Worm (Caenorhabditis elegans): ENCODE results near the gene str-205.
A peak's percentile ranks its signal among the peaks of the same experiment; 100 is the strongest.

The str-205 gene

DNA sequence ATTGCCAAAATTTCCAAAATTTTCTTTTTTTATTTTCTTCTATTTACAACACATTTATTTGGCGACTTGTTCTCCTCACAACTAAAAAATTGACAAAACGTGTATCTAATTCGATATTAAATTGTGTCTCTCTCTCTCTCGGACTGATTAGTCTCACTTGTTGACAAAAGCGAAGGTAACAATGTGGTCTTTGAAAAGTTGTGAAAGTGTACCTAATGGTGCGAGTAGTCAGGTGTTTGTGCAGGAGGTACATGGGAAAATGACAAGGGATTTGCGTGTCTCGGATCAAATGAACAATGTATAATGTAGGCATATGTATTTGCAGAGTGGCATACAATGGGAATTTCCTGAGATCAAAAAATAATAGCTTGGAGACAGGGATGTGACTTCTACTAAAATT lies 39.8 kb upstream of the str-205 start (continued):
- TF ChIP-seq egl-13 (tag; optimal IDR thresholded peaks at IDR 0.05) = no peak
- TF ChIP-seq ztf-4 (tag; optimal IDR thresholded peaks at IDR 0.05) = no peak
- TF ChIP-seq lin-39 (tag; optimal IDR thresholded peaks at IDR 0.05) = no peak
- TF ChIP-seq ztf-11 (tag; optimal IDR thresholded peaks at IDR 0.05) = no peak
- TF ChIP-seq egl-27 (tag; optimal IDR thresholded peaks at IDR 0.05) = no peak
- TF ChIP-seq dsc-1 (tag; optimal IDR thresholded peaks at IDR 0.05) = no peak
- no peak for TF ChIP-seq C34B4.2 (tag; optimal IDR thresholded peaks at IDR 0.05)
- no peak for TF ChIP-seq xbp-1 (tag; optimal IDR thresholded peaks at IDR 0.05)
- TF ChIP-seq nhr-90 (tag; optimal IDR thresholded peaks at IDR 0.05; ENCODE audit: poor library complexity) = no peak
- no peak for TF ChIP-seq lin-15B (tag; optimal IDR thresholded peaks at IDR 0.05)
- peak; percentile 22 for TF ChIP-seq nhr-71 (tag; optimal IDR thresholded peaks at IDR 0.05)
- TF ChIP-seq tbx-2 (tag; optimal IDR thresholded peaks at IDR 0.05) = no peak

- TF ChIP-seq pqm-1 (tag; optimal IDR thresholded peaks at IDR 0.05) (no peak), ztf-11 (tag; optimal IDR thresholded peaks at IDR 0.05) (no peak), irx-1 (tag; optimal IDR thresholded peaks at IDR 0.05) (no peak), F16B12.6 (tag; optimal IDR thresholded peaks at IDR 0.05) (no peak), nhr-47 (tag; optimal IDR thresholded peaks at IDR 0.05) (no peak), tbx-2 (tag; optimal IDR thresholded peaks at IDR 0.05) (no peak), sptf-1 (tag; optimal IDR thresholded peaks at IDR 0.05) (no peak), egl-27 (tag; optimal IDR thresholded peaks at IDR 0.05) (no peak), C34B4.2 (tag; optimal IDR thresholded peaks at IDR 0.05) (no peak), efl-1 (optimal IDR thresholded peaks at IDR 0.05) (no peak), efl-1 (GFP tag; optimal IDR thresholded peaks at IDR 0.05 in 1 of 2) (no peak), hlh-17 (GFP tag; optimal IDR thresholded peaks at IDR 0.05; ENCODE audit: borderline replicate concordance) (no peak)
Observed at ce11 chrV:4968775-4969174, 39.0 kb upstream of the str-205 start.

- TF ChIP-seq elt-3 (tag; optimal IDR thresholded peaks at IDR 0.05) (no peak), blmp-1 (tag; optimal IDR thresholded peaks at IDR 0.05) (no peak), pax-3 (tag; optimal IDR thresholded peaks at IDR 0.05) (no peak), nhr-85 (tag) (no peak), unc-130 (tag; optimal IDR thresholded peaks at IDR 0.05) (no peak), dsc-1 (tag; optimal IDR thresholded peaks at IDR 0.05) (peak; percentile 60), vab-15 (tag; optimal IDR thresholded peaks at IDR 0.05) (no peak), egl-13 (tag; optimal IDR thresholded peaks at IDR 0.05) (no peak), lin-15B (tag; optimal IDR thresholded peaks at IDR 0.05) (no peak), hlh-4 (tag; optimal IDR thresholded peaks at IDR 0.05) (no peak), sptf-1 (tag; optimal IDR thresholded peaks at IDR 0.05) (no peak), alr-1 (tag; optimal IDR thresholded peaks at IDR 0.05; ENCODE audit: borderline replicate concordance) (no peak), fkh-4 (tag; optimal IDR thresholded peaks at IDR 0.05; ENCODE audit: borderline replicate concordance) (no peak), unc-30 (tag; optimal IDR thresholded peaks at IDR 0.05) (no peak), tlp-1 (tag; optimal IDR thresholded peaks at IDR 0.05) (no peak), tbx-2 (tag; optimal IDR thresholded peaks at IDR 0.05) (no peak), nhr-47 (tag; optimal IDR thresholded peaks at IDR 0.05) (peak; percentile 10), mep-1 (tag; optimal IDR thresholded peaks at IDR 0.05) (no peak), lir-3 (tag; optimal IDR thresholded peaks at IDR 0.05; ENCODE audit: poor library complexity) (no peak), F16B12.6 (tag; optimal IDR thresholded peaks at IDR 0.05) (no peak), lin-35 (GFP tag; optimal IDR thresholded peaks at IDR 0.05) (no peak), nhr-12 (tag; optimal IDR thresholded peaks at IDR 0.05) (no peak), efl-3 (GFP tag; optimal IDR thresholded peaks at IDR 0.05) (no peak), aly-2 (tag; optimal IDR thresholded peaks at IDR 0.05) (no peak), snpc-4 (tag; optimal IDR thresholded peaks at IDR 0.05) (no peak), C04F5.9 (tag; optimal IDR thresholded peaks at IDR 0.05) (no peak), sup-37 (GFP tag; optimal IDR thresholded peaks at IDR 0.05) (no peak), ztf-11 (tag; optimal IDR thresholded peaks at IDR 0.05) (no peak), nhr-77 (tag; optimal IDR thresholded peaks at IDR 0.05) (no peak), efl-1 (optimal IDR thresholded peaks at IDR 0.05) (no peak), efl-1 (GFP tag; optimal IDR thresholded peaks at IDR 0.05 in 1 of 2) (no peak), ama-1 (optimal IDR thresholded peaks at IDR 0.05) (no peak), nhr-28 (tag; optimal IDR thresholded peaks at IDR 0.05) (no peak), lin-14 (GFP tag; optimal IDR thresholded peaks at IDR 0.05) (peak; percentile 66), lsy-2 (tag; optimal IDR thresholded peaks at IDR 0.05) (no peak), ceh-8 (GFP tag; optimal IDR thresholded peaks at IDR 0.05) (peak; percentile 83), nhr-71 (tag; optimal IDR thresholded peaks at IDR 0.05) (peak; percentile 15), dpl-1 (GFP tag; optimal IDR thresholded peaks at IDR 0.05) (no peak), nhr-90 (tag; optimal IDR thresholded peaks at IDR 0.05; ENCODE audit: poor library complexity) (no peak), ceh-88 (GFP tag; IDR thresholded peaks at IDR 0.05) (no peak)
Observed at ce11 chrV:4967238-4967637, 37.5 kb upstream of the str-205 start.

Measured in whole organism, L1 larva.